Worm (Caenorhabditis elegans) whole organism, L3 larva: ENCODE measurements around the gene str-124.

Experiments
- ZK546.5 ChIP-seq: sonication (generic microtip); optimal IDR thresholded peaks from 2 replicates; lab custom pipeline; 2017; ENCODE audit warnings: missing biosample characterization, missing genetic modification characterization
- ama-1 ChIP-seq: fragments of 150-350 bp; optimal IDR thresholded peaks from 2 replicates; lab custom pipeline; 2018
- jun-1 ChIP-seq: fragments of 150-350 bp; optimal IDR thresholded peaks from 2 replicates; lab custom pipeline; 2014; ENCODE audit warnings: missing biosample characterization, missing genetic modification reagents, missing genetic modification characterization
- nhr-23 ChIP-seq: fragments of 150-350 bp; optimal IDR thresholded peaks from 2 replicates; lab custom pipeline; 2014; ENCODE audit warnings: missing biosample characterization, missing genetic modification reagents, missing genetic modification characterization
- nhr-28 ChIP-seq: fragments of 150-350 bp; optimal IDR thresholded peaks from 2 replicates; lab custom pipeline; 2014; ENCODE audit warnings: missing biosample characterization, missing genetic modification characterization
- snpc-4 ChIP-seq: fragments of 150-350 bp; optimal IDR thresholded peaks from 2 replicates; lab custom pipeline; 2014; ENCODE audit warnings: missing biosample characterization, missing genetic modification characterization

- TF ChIP-seq jun-1 (tag; lab: Kevin White, UChicago), result no peak
- TF ChIP-seq ama-1 (lab: Kevin White, UChicago), result no peak
- TF ChIP-seq nhr-28 (tag; lab: Kevin White, UChicago), result no peak
- no peak for TF ChIP-seq ZK546.5
- TF ChIP-seq nhr-23 (tag; lab: Kevin White, UChicago), result no peak
- TF ChIP-seq snpc-4 (tag; lab: Kevin White, UChicago), result no peak
These were observed 20.6 kb downstream of the str-124 start, which contains the start of gene nhr-27 for ce11 chrX:12808085-12808922.
